Worm (Caenorhabditis elegans) whole organism, L1 larva: ENCODE results near the gene R08C7.12.

Source experiments
- ets-5 ChIP-seq: fragments of 200-800 bp; sonication (Bioruptor generic); IDR thresholded peaks from 2 replicates; pipeline ENCODE4 v1.3.6; 2022; ENCODE audit warnings: missing genetic modification characterization, missing compliant biosample characterization
- mep-1 ChIP-seq: fragments of 150-350 bp; optimal IDR thresholded peaks from 2 replicates; lab custom pipeline; 2014; ENCODE audit warnings: missing biosample characterization, missing genetic modification characterization
- unc-62 ChIP-seq: fragments of 150-350 bp; optimal IDR thresholded peaks from 2 replicates; lab custom pipeline; 2014; ENCODE audit warnings: missing biosample characterization, missing genetic modification reagents, missing genetic modification characterization

DNA sequence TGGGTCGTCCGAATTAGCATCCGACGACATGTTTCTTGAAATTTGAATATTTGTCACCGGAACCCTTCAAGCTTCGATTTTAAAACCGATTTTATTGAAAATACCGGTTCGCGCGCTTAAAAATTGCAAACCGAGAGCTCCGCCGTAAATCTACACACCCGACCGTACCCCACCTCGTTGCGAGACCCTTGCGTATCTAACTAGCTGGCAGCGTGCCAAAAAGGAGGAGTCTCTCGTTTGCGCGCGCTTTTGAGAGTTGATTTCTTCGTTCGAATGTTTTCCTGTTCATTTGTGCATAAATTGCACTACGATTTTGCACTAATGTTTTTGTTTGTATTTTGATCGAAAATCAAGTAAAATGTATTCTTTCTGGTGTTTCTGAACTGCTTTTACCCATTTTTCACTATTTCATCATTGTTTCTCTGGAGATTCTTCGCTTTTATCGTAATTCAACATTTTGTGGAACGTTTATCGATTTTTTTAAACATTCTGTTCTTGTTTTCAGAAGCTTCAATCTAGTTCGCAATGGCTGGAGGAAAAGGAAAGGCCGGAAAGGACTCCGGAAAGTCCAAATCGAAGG, 3.7 kb upstream of the R08C7.12 start, which contains the start of the genes wapl-1 and htz-1:
- TF ChIP-seq unc-62 (GFP tag; lab: Kevin White, UChicago) (no peak), mep-1 (tag; lab: Kevin White, UChicago) (peak; percentile 97), ets-5 (GFP tag; lab: Robert Waterston, UW) (no peak)
